Worm (Caenorhabditis elegans) whole organism, late embryonic: ENCODE data around the gene col-154.

Experiments used
- C38D4.7 ChIP-seq: fragments of 200-800 bp; sonication (Bioruptor generic); optimal IDR thresholded peaks from 2 replicates; lab custom pipeline; 2018; ENCODE audit warnings: mild to moderate bottlenecking, missing genetic modification characterization, moderate library complexity, missing compliant biosample characterization
- T23F11.4 ChIP-seq: fragments of 200-800 bp; sonication (Bioruptor generic); optimal IDR thresholded peaks from 2 replicates; lab custom pipeline; 2018; ENCODE audit warnings: mild to moderate bottlenecking, missing genetic modification characterization, missing compliant biosample characterization
- ceh-18 ChIP-seq: sonication (generic microtip); optimal IDR thresholded peaks from 2 replicates; lab custom pipeline; 2016; ENCODE audit warnings: missing genetic modification characterization, missing compliant biosample characterization
- ceh-19 ChIP-seq: fragments of 200-800 bp; sonication (Bioruptor generic); optimal IDR thresholded peaks from 2 replicates; lab custom pipeline; 2018; ENCODE audit warnings: mild to moderate bottlenecking, missing genetic modification characterization, missing compliant biosample characterization
- ceh-30 ChIP-seq: fragments of 150-350 bp; optimal IDR thresholded peaks from 2 replicates; lab custom pipeline; 2014; ENCODE audit warnings: missing biosample characterization, missing genetic modification characterization
- ceh-31 ChIP-seq: sonication (generic microtip); optimal IDR thresholded peaks from 2 replicates; lab custom pipeline; 2016; ENCODE audit warnings: missing genetic modification characterization, missing compliant biosample characterization
- ceh-34 ChIP-seq: sonication (generic microtip); optimal IDR thresholded peaks from 2 replicates; lab custom pipeline; 2016; ENCODE audit warnings: mild to moderate bottlenecking, missing genetic modification characterization, missing compliant biosample characterization
- ceh-6 ChIP-seq: fragments of 200-800 bp; sonication (Bioruptor generic); optimal IDR thresholded peaks from 2 replicates; lab custom pipeline; 2018; ENCODE audit warnings: mild to moderate bottlenecking, missing genetic modification characterization, missing compliant biosample characterization
- ceh-9 ChIP-seq: sonication (generic microtip); optimal IDR thresholded peaks from 2 replicates; lab custom pipeline; 2016; ENCODE audit warnings: mild to moderate bottlenecking, missing genetic modification characterization, inconsistent platforms, missing compliant biosample characterization
- elt-2 ChIP-seq: sonication (generic microtip); optimal IDR thresholded peaks from 2 replicates; lab custom pipeline; 2016; ENCODE audit warnings: missing genetic modification reagents, missing genetic modification characterization, missing compliant biosample characterization
- ets-4 ChIP-seq: sonication (generic microtip); optimal IDR thresholded peaks from 2 replicates; lab custom pipeline; 2016; ENCODE audit warnings: missing genetic modification characterization, missing compliant biosample characterization
- eyg-1 ChIP-seq: sonication (generic microtip); optimal IDR thresholded peaks from 2 replicates; lab custom pipeline; 2016; ENCODE audit warnings: missing genotype, missing genetic modification characterization, missing compliant biosample characterization
- fax-1 ChIP-seq: sonication (generic microtip); optimal IDR thresholded peaks from 2 replicates; lab custom pipeline; 2016; ENCODE audit warnings: missing genotype, missing genetic modification characterization, missing compliant biosample characterization
- fkh-10 ChIP-seq: fragments of 150-350 bp; optimal IDR thresholded peaks from 2 replicates; lab custom pipeline; 2014; ENCODE audit warnings: missing biosample characterization, missing genetic modification reagents, missing genetic modification characterization
- fkh-6 ChIP-seq: sonication (generic microtip); optimal IDR thresholded peaks from 2 replicates; lab custom pipeline; 2016; ENCODE audit warnings: missing genetic modification characterization, missing compliant biosample characterization
- lim-6 ChIP-seq: sonication (generic microtip); optimal IDR thresholded peaks from 2 replicates; lab custom pipeline; 2016; ENCODE audit warnings: missing genetic modification characterization, missing compliant biosample characterization
- lin-11 ChIP-seq: fragments of 200-800 bp; sonication (Bioruptor generic); optimal IDR thresholded peaks from 2 replicates; lab custom pipeline; 2018; ENCODE audit warnings: mild to moderate bottlenecking, missing genetic modification characterization, missing compliant biosample characterization
- madf-2 ChIP-seq: sonication (generic microtip); optimal IDR thresholded peaks from 2 replicates; lab custom pipeline; 2017; ENCODE audit warnings: missing genetic modification characterization, missing compliant biosample characterization
- mec-3 ChIP-seq: sonication (generic microtip); optimal IDR thresholded peaks from 2 replicates; lab custom pipeline; 2016; ENCODE audit warnings: borderline replicate concordance, missing genetic modification characterization, missing compliant biosample characterization
- nfya-1 ChIP-seq: sonication (generic microtip); optimal IDR thresholded peaks from 2 replicates; lab custom pipeline; 2017; ENCODE audit warnings: missing genetic modification characterization, mild to moderate bottlenecking, missing compliant biosample characterization, antibody characterized with exemption, moderate library complexity
- nhr-11 ChIP-seq: fragments of 150-350 bp; optimal IDR thresholded peaks from 2 replicates; lab custom pipeline; 2014; ENCODE audit warnings: missing biosample characterization, missing genetic modification characterization
- pax-1 ChIP-seq: fragments of 150-350 bp; optimal IDR thresholded peaks from 2 replicates; lab custom pipeline; 2014; ENCODE audit warnings: missing biosample characterization, missing genetic modification characterization
- pha-2 ChIP-seq: sonication (generic microtip); optimal IDR thresholded peaks from 2 replicates; lab custom pipeline; 2017; ENCODE audit warnings: mild to moderate bottlenecking, missing genetic modification characterization, missing compliant biosample characterization
- pha-4 ChIP-seq: fragments of 150-350 bp; optimal IDR thresholded peaks from 2 replicates; lab custom pipeline; 2018; ENCODE audit warnings: missing biosample characterization, missing genetic modification reagents, missing genetic modification characterization
- ref-2 ChIP-seq: sonication (generic microtip); optimal IDR thresholded peaks from 2 replicates; lab custom pipeline; 2016; ENCODE audit warnings: missing genetic modification characterization, missing compliant biosample characterization
- rnt-1 ChIP-seq: sonication (generic microtip); optimal IDR thresholded peaks from 2 replicates; lab custom pipeline; 2016; ENCODE audit warnings: missing genetic modification characterization, missing compliant biosample characterization
- sdc-2 ChIP-seq: sonication (generic microtip); optimal IDR thresholded peaks from 2 replicates; lab custom pipeline; 2016; ENCODE audit warnings: missing genotype, missing genetic modification characterization, missing compliant biosample characterization
- sox-4 ChIP-seq: sonication (generic microtip); optimal IDR thresholded peaks from 2 replicates; lab custom pipeline; 2017; ENCODE audit warnings: mild to moderate bottlenecking, missing genetic modification characterization, inconsistent platforms, missing compliant biosample characterization
- tbx-2 ChIP-seq: sonication (generic microtip); optimal IDR thresholded peaks from 2 replicates; lab custom pipeline; 2016; ENCODE audit warnings: missing genetic modification characterization, missing compliant biosample characterization
- tbx-7 ChIP-seq: sonication (generic microtip); optimal IDR thresholded peaks from 2 replicates; lab custom pipeline; 2016; ENCODE audit warnings: missing genotype, missing genetic modification characterization, missing compliant biosample characterization
- unc-42 ChIP-seq: sonication (generic microtip); optimal IDR thresholded peaks from 2 replicates; lab custom pipeline; 2016; ENCODE audit warnings: missing genotype, missing genetic modification characterization, missing compliant biosample characterization
- unc-86 ChIP-seq: sonication (generic microtip); optimal IDR thresholded peaks from 2 replicates; lab custom pipeline; 2016; ENCODE audit warnings: missing genetic modification characterization, missing compliant biosample characterization
- zip-5 ChIP-seq: sonication (generic microtip); optimal IDR thresholded peaks from 2 replicates; lab custom pipeline; 2016; ENCODE audit warnings: missing genetic modification characterization, missing compliant biosample characterization

col-154 gene

ce11 chrV:11385060-11385459 is at the start of gene col-154:
Gene col-154, plus strand, starts transcription at chrV:11385360.
- TF ChIP-seq pax-1 (tag; lab: Kevin White, UChicago), result no peak
- TF ChIP-seq ceh-30 (tag; lab: Kevin White, UChicago), result no peak
- no peak for TF ChIP-seq ceh-6 (GFP tag; lab: Kevin White, UChicago)
- TF ChIP-seq zip-5 (tag; lab: Kevin White, UChicago), result no peak
- TF ChIP-seq ceh-31 (tag; lab: Kevin White, UChicago), result no peak
- no peak for TF ChIP-seq ceh-9 (tag; lab: Kevin White, UChicago)
- no peak for TF ChIP-seq elt-2
- no peak for TF ChIP-seq nhr-11 (tag; lab: Kevin White, UChicago)
- no peak for TF ChIP-seq tbx-7 (tag; lab: Kevin White, UChicago)
- no peak for TF ChIP-seq madf-2 (tag; lab: Kevin White, UChicago)
- TF ChIP-seq fax-1 (tag; lab: Kevin White, UChicago), result no peak
- TF ChIP-seq ets-4 (tag; lab: Kevin White, UChicago), result no peak
- no peak for TF ChIP-seq fkh-10 (GFP tag; lab: Kevin White, UChicago)
- no peak for TF ChIP-seq unc-86 (tag; lab: Kevin White, UChicago)
- no peak for TF ChIP-seq mec-3 (tag; lab: Kevin White, UChicago)
- no peak for TF ChIP-seq T23F11.4 (GFP tag; lab: Kevin White, UChicago)
- TF ChIP-seq lin-11, result no peak
- no peak for TF ChIP-seq eyg-1 (tag; lab: Kevin White, UChicago)

- TF ChIP-seq lim-6 (tag; lab: Kevin White, UChicago), result no peak
- TF ChIP-seq fkh-6 (tag; lab: Kevin White, UChicago), result no peak
- TF ChIP-seq ceh-34 (tag; lab: Kevin White, UChicago), result peak; percentile 97
- no peak for TF ChIP-seq ceh-18
- peak; percentile 95 for TF ChIP-seq pax-1 (tag; lab: Kevin White, UChicago)
- peak; percentile 5 for TF ChIP-seq pha-2 (tag; lab: Kevin White, UChicago)
Measured at ce11 chrV:11335757-11336418, 49.3 kb upstream of the col-154 start.

ce11 chrV:11336877-11337276 is 48.3 kb upstream of the col-154 start:
- TF ChIP-seq pha-4 (no peak), unc-42 (tag; lab: Kevin White, UChicago) (peak; percentile 90)

ce11 chrV:11341130-11341675 is 44.0 kb upstream of the col-154 start:
- TF ChIP-seq sdc-2 (tag; lab: Kevin White, UChicago), result no peak
- no peak for TF ChIP-seq unc-86 (tag; lab: Kevin White, UChicago)
- TF ChIP-seq ceh-34 (tag; lab: Kevin White, UChicago), result peak; percentile 16
- TF ChIP-seq C38D4.7 (GFP tag; lab: Kevin White, UChicago), result no peak
- TF ChIP-seq tbx-2 (tag; lab: Kevin White, UChicago), result peak; percentile 13
- TF ChIP-seq nfya-1 (tag; lab: Kevin White, UChicago), result no peak
- TF ChIP-seq unc-42 (tag; lab: Kevin White, UChicago), result peak; percentile 97
- TF ChIP-seq ref-2 (tag; lab: Kevin White, UChicago), result peak; percentile 26
- TF ChIP-seq ceh-19, result peak; percentile 24
- no peak for TF ChIP-seq sox-4
- TF ChIP-seq ceh-31 (tag; lab: Kevin White, UChicago), result peak; percentile 38
- no peak for TF ChIP-seq rnt-1 (tag; lab: Kevin White, UChicago)

- TF ChIP-seq ets-4 (tag; lab: Kevin White, UChicago) (no peak), unc-42 (tag; lab: Kevin White, UChicago) (peak; percentile 91)
- TF ChIP-seq, all 69 proteins: peak for 1
Measured at ce11 chrV:11341913-11342312, 43.2 kb upstream of the col-154 start, which contains the start of gene T02E9.5. Gene T02E9.5, plus strand, starts transcription at chrV:11342233.
